Worm (Caenorhabditis elegans) whole organism, L2 larva: ENCODE results near the gene gur-4.

ENCODE experiments used
- C34F6.9 ChIP-seq: fragments of 150-350 bp; optimal IDR thresholded peaks from 2 replicates; lab custom pipeline; 2014; ENCODE audit warnings: missing biosample characterization, missing genetic modification characterization
- F13H6.1 ChIP-seq: sonication (generic microtip); optimal IDR thresholded peaks from 2 replicates; lab custom pipeline; 2016; ENCODE audit warnings: missing genetic modification characterization, missing compliant biosample characterization
- R02D3.7 ChIP-seq: fragments of 150-350 bp; optimal IDR thresholded peaks from 2 replicates; lab custom pipeline; 2014; ENCODE audit warnings: missing biosample characterization, missing genetic modification characterization
- ZK546.5 ChIP-seq: sonication (generic microtip); optimal IDR thresholded peaks from 2 replicates; lab custom pipeline; 2017; ENCODE audit warnings: missing biosample characterization, missing genetic modification characterization
- aly-2 ChIP-seq: fragments of 150-350 bp; optimal IDR thresholded peaks from 2 replicates; lab custom pipeline; 2014; ENCODE audit warnings: missing biosample characterization, missing genetic modification characterization
- ama-1 ChIP-seq: fragments of 150-350 bp; optimal IDR thresholded peaks from 2 replicates; lab custom pipeline; 2018; ENCODE audit warnings: inconsistent platforms
- blmp-1 ChIP-seq: sonication (generic microtip); optimal IDR thresholded peaks from 2 replicates; lab custom pipeline; 2017; ENCODE audit warnings: missing genetic modification characterization, mild to moderate bottlenecking, missing compliant biosample characterization, antibody characterized with exemption, moderate library complexity; ENCODE audit not compliant: insufficient read depth
- crh-2 ChIP-seq: sonication (generic microtip); optimal IDR thresholded peaks from 2 replicates; lab custom pipeline; 2017; ENCODE audit warnings: missing biosample characterization, missing genetic modification characterization
- egl-27 ChIP-seq: sonication (generic microtip); optimal IDR thresholded peaks from 3 replicates; lab custom pipeline; 2017; ENCODE audit warnings: missing biosample characterization, missing genetic modification reagents, missing genetic modification characterization
- elt-3 ChIP-seq: sonication (generic microtip); optimal IDR thresholded peaks from 2 replicates; lab custom pipeline; 2017; ENCODE audit warnings: missing biosample characterization, missing genetic modification characterization
- fos-1 ChIP-seq: fragments of 150-350 bp; optimal IDR thresholded peaks from 2 replicates; lab custom pipeline; 2014; ENCODE audit warnings: missing biosample characterization, missing genetic modification characterization
- gmeb-1 ChIP-seq: fragments of 150-350 bp; optimal IDR thresholded peaks from 2 replicates; lab custom pipeline; 2014; ENCODE audit warnings: missing biosample characterization, missing genetic modification characterization
- lin-11 ChIP-seq: fragments of 150-350 bp; sonication (generic microtip); optimal IDR thresholded peaks from 2 replicates; lab custom pipeline; 2014; ENCODE audit warnings: missing biosample characterization, missing genetic modification characterization, inconsistent platforms, mixed read lengths
- lin-13 ChIP-seq: fragments of 150-350 bp; optimal IDR thresholded peaks from 2 replicates; lab custom pipeline; 2014; ENCODE audit warnings: missing biosample characterization, missing genetic modification reagents, missing genetic modification characterization
- lin-39 ChIP-seq: fragments of 150-350 bp; optimal IDR thresholded peaks from 2 replicates; lab custom pipeline; 2014; ENCODE audit warnings: missing biosample characterization, missing genetic modification reagents, missing genetic modification characterization
- lsy-2 ChIP-seq, 2 experiments: fragments of 150-350 bp in 1 of 2; sonication (generic microtip) in 1 of 2; optimal IDR thresholded peaks; 2 replicates each; lab custom pipeline; 2014 to 2017; ENCODE audit warnings: missing biosample characterization in 2 of 2, missing genetic modification characterization in 2 of 2
- mbf-1 ChIP-seq: sonication (generic microtip); optimal IDR thresholded peaks from 2 replicates; lab custom pipeline; 2017; ENCODE audit warnings: missing biosample characterization, missing genetic modification characterization
- nhr-11 ChIP-seq: fragments of 150-350 bp; optimal IDR thresholded peaks from 2 replicates; lab custom pipeline; 2014; ENCODE audit warnings: missing biosample characterization, missing genetic modification characterization
- nhr-12 ChIP-seq: fragments of 150-350 bp; optimal IDR thresholded peaks from 2 replicates; lab custom pipeline; 2014; ENCODE audit warnings: missing biosample characterization, missing genetic modification characterization
- nhr-129 ChIP-seq: fragments of 150-350 bp; optimal IDR thresholded peaks from 2 replicates; lab custom pipeline; 2014; ENCODE audit warnings: missing biosample characterization, missing genetic modification characterization
- nhr-21 ChIP-seq: fragments of 150-350 bp; optimal IDR thresholded peaks from 2 replicates; lab custom pipeline; 2014; ENCODE audit warnings: missing biosample characterization, missing genetic modification characterization
- nhr-23 ChIP-seq: fragments of 150-350 bp; optimal IDR thresholded peaks from 2 replicates; lab custom pipeline; 2014; ENCODE audit warnings: missing biosample characterization, missing genetic modification reagents, missing genetic modification characterization
- nhr-237 ChIP-seq: fragments of 150-350 bp; optimal IDR thresholded peaks from 2 replicates; lab custom pipeline; 2014; ENCODE audit warnings: missing biosample characterization, missing genetic modification characterization
- nhr-25 ChIP-seq: fragments of 150-350 bp; sonication (generic microtip); optimal IDR thresholded peaks from 3 replicates; lab custom pipeline; 2014; ENCODE audit warnings: missing biosample characterization, missing genetic modification characterization
- nhr-6 ChIP-seq: fragments of 150-350 bp; optimal IDR thresholded peaks from 2 replicates; lab custom pipeline; 2014; ENCODE audit warnings: missing biosample characterization, missing genetic modification characterization
- nhr-77 ChIP-seq: fragments of 150-350 bp; optimal IDR thresholded peaks from 2 replicates; lab custom pipeline; 2014; ENCODE audit warnings: missing biosample characterization, missing genetic modification characterization
- peb-1 ChIP-seq: fragments of 150-350 bp; optimal IDR thresholded peaks from 2 replicates; lab custom pipeline; 2014; ENCODE audit warnings: missing biosample characterization, missing genetic modification characterization
- sem-4 ChIP-seq: fragments of 150-350 bp; optimal IDR thresholded peaks from 2 replicates; lab custom pipeline; 2014; ENCODE audit warnings: missing biosample characterization, missing genetic modification reagents, missing genetic modification characterization
- skn-1 ChIP-seq: sonication (generic microtip); optimal IDR thresholded peaks from 2 replicates; lab custom pipeline; 2017; ENCODE audit warnings: missing biosample characterization, missing genetic modification characterization
- sma-3 ChIP-seq: sonication (generic microtip); optimal IDR thresholded peaks from 2 replicates; lab custom pipeline; 2016; ENCODE audit warnings: missing genetic modification reagents, missing genetic modification characterization, missing compliant biosample characterization
- sma-9 ChIP-seq, 2 experiments: fragments of 150-350 bp in 1 of 2; sonication (generic microtip) in 1 of 2; optimal IDR thresholded peaks; 2 replicates each; lab custom pipeline; 2014 to 2016; ENCODE audit warnings: missing genetic modification characterization in 2 of 2, mild to moderate bottlenecking in 1 of 2, missing biosample characterization in 1 of 2, missing compliant biosample characterization in 1 of 2, missing genetic modification reagents in 1 of 2, moderate library complexity in 1 of 2
- snpc-4 ChIP-seq: fragments of 150-350 bp; optimal IDR thresholded peaks from 2 replicates; lab custom pipeline; 2014; ENCODE audit warnings: missing biosample characterization, missing genetic modification characterization
- unc-55 ChIP-seq: fragments of 150-350 bp; sonication (generic microtip); optimal IDR thresholded peaks from 3 replicates; lab custom pipeline; 2014; ENCODE audit warnings: missing biosample characterization, missing genetic modification reagents, missing genetic modification characterization
- unc-62 ChIP-seq: fragments of 150-350 bp; optimal IDR thresholded peaks from 2 replicates; lab custom pipeline; 2014; ENCODE audit warnings: missing biosample characterization, missing genetic modification reagents, missing genetic modification characterization
- zag-1 ChIP-seq: fragments of 150-350 bp; optimal IDR thresholded peaks from 2 replicates; lab custom pipeline; 2014; ENCODE audit warnings: missing biosample characterization, missing genetic modification characterization
- ztf-1 ChIP-seq: fragments of 200-800 bp; sonication (Bioruptor generic); conservative IDR thresholded peaks from 2 replicates; pipeline ENCODE4 v1.3.6; 2022; ENCODE audit warnings: missing genetic modification characterization, missing compliant biosample characterization
- ztf-4 ChIP-seq: fragments of 150-350 bp; optimal IDR thresholded peaks from 2 replicates; lab custom pipeline; 2014; ENCODE audit warnings: missing biosample characterization, missing genetic modification characterization

gur-4 gene

DNA sequence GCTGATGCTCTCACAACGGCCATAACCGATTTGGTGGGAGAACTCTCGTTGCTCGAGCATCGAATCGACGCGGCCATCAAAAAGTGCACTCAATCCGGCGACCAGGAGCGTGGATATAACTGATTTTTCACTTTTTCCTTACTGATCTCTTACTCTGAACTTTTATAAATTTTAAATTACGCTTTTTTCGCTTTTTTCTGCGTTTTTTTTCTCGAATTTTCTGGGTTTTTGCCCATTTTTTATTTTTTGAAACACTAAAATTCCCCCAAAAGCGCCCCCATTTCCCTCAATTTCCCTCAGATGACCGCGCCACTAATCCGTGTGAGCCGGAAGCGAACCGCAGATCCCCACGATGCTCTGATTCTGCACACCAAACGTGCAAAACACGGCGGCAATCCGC is 44.1 kb upstream of the gur-4 start, which contains the start of gene W01G7.4:
W01G7.4 (plus strand) TSS at position 301 of the 400 bp plus-strand sequence.
- TF ChIP-seq nhr-77 (tag; lab: Kevin White, UChicago): no peak
- TF ChIP-seq lin-39: no peak
- no peak for TF ChIP-seq R02D3.7
- no peak for TF ChIP-seq gmeb-1 (tag; lab: Kevin White, UChicago)
- no peak for TF ChIP-seq nhr-21 (tag; lab: Kevin White, UChicago)
- no peak for TF ChIP-seq nhr-129 (tag; lab: Kevin White, UChicago)
- no peak for TF ChIP-seq zag-1
- TF ChIP-seq nhr-25 (tag; lab: Kevin White, UChicago): no peak
- TF ChIP-seq egl-27: no peak
- TF ChIP-seq mbf-1 (tag; lab: Kevin White, UChicago): no peak
- TF ChIP-seq nhr-237 (tag; lab: Kevin White, UChicago): no peak

DNA sequence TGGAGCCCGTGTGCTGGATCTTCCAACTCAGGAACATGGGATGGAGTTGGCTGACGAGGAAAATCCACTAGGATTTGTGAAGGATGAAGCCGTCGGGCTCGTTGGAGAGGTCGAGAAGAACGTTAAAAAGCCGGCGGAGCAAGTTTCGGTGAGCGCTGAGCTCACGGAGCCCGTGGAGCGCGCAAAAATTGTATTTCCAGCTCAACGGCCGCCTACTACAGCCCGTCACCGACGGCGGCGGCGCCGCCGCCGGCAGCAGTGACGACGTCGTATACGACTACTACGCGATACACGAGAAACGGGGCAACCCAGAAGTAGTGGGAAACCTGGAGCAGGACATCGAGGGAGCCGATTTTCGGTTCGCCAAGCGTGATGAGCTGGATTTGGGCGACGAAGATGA is 43.7 kb upstream of the gur-4 start:
- TF ChIP-seq crh-2 (tag; lab: Kevin White, UChicago) (no peak), ztf-1 (GFP tag; lab: Robert Waterston, UW) (no peak), peb-1 (tag; lab: Kevin White, UChicago) (no peak), skn-1 (tag; lab: Kevin White, UChicago) (no peak), sma-9 (GFP tag; optimal IDR thresholded peaks at IDR 0.05; lab: Kevin White, UChicago) (no peak), sma-9 (tag; optimal IDR thresholded peaks at IDR 0.05; lab: Kevin White, UChicago) (no peak), ztf-4 (tag; lab: Kevin White, UChicago) (no peak), unc-62 (no peak), nhr-6 (no peak), lin-39 (no peak), nhr-11 (tag; lab: Kevin White, UChicago) (no peak), nhr-77 (tag; lab: Kevin White, UChicago) (no peak), lin-11 (tag; lab: Kevin White, UChicago) (no peak), aly-2 (no peak), ZK546.5 (no peak), nhr-129 (tag; lab: Kevin White, UChicago) (no peak), snpc-4 (tag; lab: Kevin White, UChicago) (no peak), fos-1 (tag; lab: Kevin White, UChicago) (no peak)

DNA sequence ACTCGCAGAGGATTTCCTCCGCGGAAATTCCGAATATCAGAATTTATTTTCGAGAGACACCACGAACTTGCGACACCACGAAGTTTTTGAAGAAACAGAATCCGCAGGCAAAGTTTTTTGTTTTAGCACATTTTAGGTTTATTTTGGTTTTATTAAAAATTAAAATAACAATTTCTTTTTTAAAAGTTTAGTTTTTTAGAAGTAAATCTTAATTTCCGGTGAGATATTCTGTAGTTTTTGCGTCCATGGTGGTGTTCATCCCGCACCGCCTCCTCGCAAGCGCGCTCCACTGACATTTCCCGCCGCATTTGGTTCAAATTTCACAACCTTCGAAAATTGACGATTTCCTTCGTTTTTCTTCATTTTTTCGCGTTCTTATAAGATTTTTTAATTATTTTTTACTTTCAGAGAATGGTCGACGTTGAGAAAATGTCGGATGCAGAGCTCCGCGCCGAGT is 41.5 kb upstream of the gur-4 start, which contains the start of gene lem-2:
lem-2 (plus strand) TSS at position 407 of the 457 bp plus-strand sequence.
- no peak for TF ChIP-seq ZK546.5
- no peak for TF ChIP-seq nhr-77 (tag; lab: Kevin White, UChicago)
- peak; percentile 50 for TF ChIP-seq nhr-25 (tag; lab: Kevin White, UChicago)
- peak; percentile 50 to 78 for TF ChIP-seq lsy-2 (tag; optimal IDR thresholded peaks at IDR 0.05; lab: Kevin White, UChicago)
- TF ChIP-seq nhr-23 (tag; lab: Kevin White, UChicago): no peak
- TF ChIP-seq elt-3 (tag; lab: Kevin White, UChicago): no peak
- no peak for TF ChIP-seq zag-1
- peak; percentile 79 for TF ChIP-seq unc-55 (GFP tag; lab: Kevin White, UChicago)
- TF ChIP-seq nhr-21 (tag; lab: Kevin White, UChicago): peak; percentile 25
- TF ChIP-seq nhr-129 (tag; lab: Kevin White, UChicago): peak; percentile 51
- peak; percentile 74 for TF ChIP-seq gmeb-1 (tag; lab: Kevin White, UChicago)
- peak; percentile 83 for TF ChIP-seq C34F6.9 (tag; lab: Kevin White, UChicago)
- no peak for TF ChIP-seq sma-9 (GFP tag; optimal IDR thresholded peaks at IDR 0.05; lab: Kevin White, UChicago)
- TF ChIP-seq sma-9 (tag; optimal IDR thresholded peaks at IDR 0.05; lab: Kevin White, UChicago): no peak
- TF ChIP-seq egl-27: peak; percentile 47
- TF ChIP-seq ztf-4 (tag; lab: Kevin White, UChicago): no peak
- TF ChIP-seq crh-2 (tag; lab: Kevin White, UChicago): peak; percentile 64
- no peak for TF ChIP-seq ama-1
- TF ChIP-seq nhr-11 (tag; lab: Kevin White, UChicago): no peak
- TF ChIP-seq blmp-1 (tag; lab: Kevin White, UChicago): peak; percentile 9
- TF ChIP-seq F13H6.1 (tag; lab: Kevin White, UChicago): peak; percentile 62
- TF ChIP-seq lin-11 (tag; lab: Kevin White, UChicago): peak; percentile 56
- no peak for TF ChIP-seq skn-1 (tag; lab: Kevin White, UChicago)
- TF ChIP-seq lin-13 (GFP tag; lab: Kevin White, UChicago): peak; percentile 79
- TF ChIP-seq sma-3 (GFP tag; lab: Kevin White, UChicago): peak; percentile 89
- no peak for TF ChIP-seq nhr-12
- peak; percentile 14 for TF ChIP-seq fos-1 (tag; lab: Kevin White, UChicago)
- TF ChIP-seq sem-4 (tag; lab: Kevin White, UChicago): peak; percentile 18
